Worm (Caenorhabditis elegans): ENCODE results near the gene par-2.

- TF ChIP-seq lin-15B (tag; optimal IDR thresholded peaks at IDR 0.05) (no peak), daf-12 (tag; optimal IDR thresholded peaks at IDR 0.05) (no peak), zip-11 (GFP tag; IDR thresholded peaks at IDR 0.05) (no peak), snpc-4 (tag; optimal IDR thresholded peaks at IDR 0.05) (no peak), ZK546.5 (tag; optimal IDR thresholded peaks at IDR 0.05) (no peak)
These were observed 7.0 kb upstream of the par-2 start for ce11 chrIII:1074152-1074551.
